Worm (Caenorhabditis elegans): ENCODE measurements around the gene F21D5.9.

DNA sequence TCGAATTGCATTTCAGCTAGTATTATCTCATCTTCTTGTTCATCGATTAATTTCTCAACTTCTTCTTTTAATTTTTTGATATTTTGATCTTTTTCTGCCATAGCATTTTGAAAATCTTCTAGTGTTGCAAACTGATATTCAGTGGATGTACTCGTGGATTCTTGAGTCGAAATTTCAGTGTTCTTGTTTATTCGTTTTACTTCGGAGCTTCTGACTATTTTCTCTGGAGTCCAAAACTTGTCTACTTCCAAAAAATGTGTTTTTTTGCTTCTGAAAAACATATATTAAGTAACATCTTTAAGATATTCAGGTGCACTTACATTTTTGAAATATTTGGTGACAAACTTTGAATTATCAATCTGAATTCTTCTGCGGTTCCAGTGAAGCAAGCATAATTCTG lies 45.7 kb downstream of the F21D5.9 start, which contains the start of gene F20C5.5:
- TF ChIP-seq tbx-2 (tag; optimal IDR thresholded peaks at IDR 0.05) (no peak), ceh-24 (tag; optimal IDR thresholded peaks at IDR 0.05) (no peak), zip-5 (tag; optimal IDR thresholded peaks at IDR 0.05) (no peak), pqm-1 (tag; optimal IDR thresholded peaks at IDR 0.05) (no peak)
